Worm (Caenorhabditis elegans): Measurements from ENCODE around the gene F57B1.6.

DNA sequence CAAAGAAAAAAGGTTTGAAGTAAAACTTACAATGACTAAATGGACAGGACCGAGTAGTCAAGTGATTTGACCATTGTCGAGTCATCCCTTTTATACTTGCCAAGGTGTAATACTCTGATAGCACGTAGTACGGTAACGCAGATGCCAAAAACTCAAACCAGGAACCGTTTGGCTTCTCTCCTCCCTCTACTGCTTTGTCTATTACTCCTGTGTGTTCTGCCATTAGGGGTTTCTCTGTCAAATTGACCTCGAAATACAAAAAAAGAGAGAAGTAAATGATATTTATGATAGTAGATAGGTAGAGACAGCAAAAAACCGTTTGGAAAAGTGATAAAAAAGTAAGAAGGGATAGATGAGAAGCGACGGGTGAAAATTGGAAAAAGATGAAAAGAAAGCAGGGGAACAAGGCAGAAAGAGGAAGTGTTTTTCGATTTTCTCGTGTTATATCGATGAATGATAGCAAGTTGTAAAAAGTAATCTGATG lies 7.3 kb upstream of the F57B1.6 start, which contains the start of the genes col-159 and col-160:
- no peak for TF ChIP-seq nhr-76 (tag; optimal IDR thresholded peaks at IDR 0.05)
- TF ChIP-seq snpc-4 (tag; optimal IDR thresholded peaks at IDR 0.05): no peak
- no peak for TF ChIP-seq elt-3 (tag; optimal IDR thresholded peaks at IDR 0.05)
- TF ChIP-seq ztf-4 (tag; optimal IDR thresholded peaks at IDR 0.05): no peak
- TF ChIP-seq lin-15B (tag; optimal IDR thresholded peaks at IDR 0.05): no peak
- TF ChIP-seq skn-1 (tag; optimal IDR thresholded peaks at IDR 0.05): no peak
- TF ChIP-seq egl-27 (tag; optimal IDR thresholded peaks at IDR 0.05): peak; percentile 61
- TF ChIP-seq mdl-1 (tag; optimal IDR thresholded peaks at IDR 0.05): no peak

Data from whole organism, L3 larva.